Worm (Caenorhabditis elegans) whole organism, late embryonic: Measurements from ENCODE around the gene C04E6.7.

Experiments used
- K09A11.1 ChIP-seq: sonication (generic microtip); optimal IDR thresholded peaks from 2 replicates; lab custom pipeline; 2017; ENCODE audit warnings: antibody characterized with exemption, mild to moderate bottlenecking, missing genetic modification characterization, missing compliant biosample characterization; ENCODE audit not compliant: insufficient read depth
- ceh-14 ChIP-seq: sonication (generic microtip); optimal IDR thresholded peaks from 2 replicates; lab custom pipeline; 2016; ENCODE audit warnings: missing genotype, missing genetic modification characterization, missing compliant biosample characterization
- ceh-2 ChIP-seq: sonication (generic microtip); optimal IDR thresholded peaks from 2 replicates; lab custom pipeline; 2016; ENCODE audit warnings: missing genotype, missing genetic modification characterization, missing compliant biosample characterization
- dmd-4 ChIP-seq: sonication (generic microtip); optimal IDR thresholded peaks from 2 replicates; lab custom pipeline; 2016; ENCODE audit warnings: borderline replicate concordance, missing genetic modification characterization, missing compliant biosample characterization
- elt-2 ChIP-seq: sonication (generic microtip); optimal IDR thresholded peaks from 2 replicates; lab custom pipeline; 2016; ENCODE audit warnings: missing genetic modification reagents, missing genetic modification characterization, missing compliant biosample characterization
- ets-4 ChIP-seq: sonication (generic microtip); optimal IDR thresholded peaks from 2 replicates; lab custom pipeline; 2016; ENCODE audit warnings: missing genetic modification characterization, missing compliant biosample characterization
- eyg-1 ChIP-seq: sonication (generic microtip); optimal IDR thresholded peaks from 2 replicates; lab custom pipeline; 2016; ENCODE audit warnings: missing genotype, missing genetic modification characterization, missing compliant biosample characterization
- fkh-6 ChIP-seq: sonication (generic microtip); optimal IDR thresholded peaks from 2 replicates; lab custom pipeline; 2016; ENCODE audit warnings: missing genetic modification characterization, missing compliant biosample characterization
- mec-3 ChIP-seq: sonication (generic microtip); optimal IDR thresholded peaks from 2 replicates; lab custom pipeline; 2016; ENCODE audit warnings: borderline replicate concordance, missing genetic modification characterization, missing compliant biosample characterization
- nfya-1 ChIP-seq: sonication (generic microtip); optimal IDR thresholded peaks from 2 replicates; lab custom pipeline; 2017; ENCODE audit warnings: missing genetic modification characterization, mild to moderate bottlenecking, missing compliant biosample characterization, antibody characterized with exemption, moderate library complexity
- nhr-232 ChIP-seq: sonication (generic microtip); optimal IDR thresholded peaks from 2 replicates; lab custom pipeline; 2016; ENCODE audit warnings: missing genetic modification characterization, missing compliant biosample characterization
- odd-2 ChIP-seq: sonication (generic microtip); optimal IDR thresholded peaks from 2 replicates; lab custom pipeline; 2017; ENCODE audit warnings: antibody characterized with exemption, mild to moderate bottlenecking, missing genetic modification characterization, missing compliant biosample characterization
- pag-3 ChIP-seq: sonication (generic microtip); optimal IDR thresholded peaks from 2 replicates; lab custom pipeline; 2016; ENCODE audit warnings: missing compliant biosample characterization, missing genetic modification characterization, borderline replicate concordance
- pax-1 ChIP-seq: fragments of 150-350 bp; optimal IDR thresholded peaks from 2 replicates; lab custom pipeline; 2014; ENCODE audit warnings: missing biosample characterization, missing genetic modification characterization
- pha-2 ChIP-seq: sonication (generic microtip); optimal IDR thresholded peaks from 2 replicates; lab custom pipeline; 2017; ENCODE audit warnings: mild to moderate bottlenecking, missing genetic modification characterization, missing compliant biosample characterization
- syd-9 ChIP-seq: sonication (generic microtip); optimal IDR thresholded peaks from 2 replicates; lab custom pipeline; 2016; ENCODE audit warnings: mild to moderate bottlenecking, missing genetic modification characterization, moderate library complexity, missing compliant biosample characterization

Gene C04E6.7

DNA sequence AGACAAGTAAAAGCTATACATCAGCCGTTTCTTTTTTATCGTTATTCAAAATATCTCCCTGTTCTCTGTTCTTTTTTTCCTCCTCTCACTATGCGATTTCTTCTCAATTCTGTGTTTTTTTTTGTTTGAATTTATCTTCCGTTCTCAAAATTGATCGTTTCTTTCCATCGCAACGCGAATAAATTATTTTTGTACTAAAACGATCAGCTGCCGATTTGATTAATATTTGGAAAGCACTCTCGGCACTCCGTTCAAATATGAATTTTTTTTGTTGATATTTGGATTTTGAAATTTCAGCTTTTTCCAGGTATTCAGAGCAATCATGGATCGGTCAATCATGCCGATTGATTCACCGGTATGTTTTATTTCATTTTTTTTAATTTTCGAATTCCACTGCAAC is 50.1 kb downstream of the C04E6.7 start, which contains the start of gene pst-1:
pst-1 (plus strand) TSS at position 301 of the 400 bp plus-strand sequence.
- no peak for TF ChIP-seq dmd-4
- TF ChIP-seq K09A11.1, result no peak
- TF ChIP-seq fkh-6 (tag; lab: Kevin White, UChicago), result no peak
- TF ChIP-seq elt-2 (tag; lab: Kevin White, UChicago), result no peak
- no peak for TF ChIP-seq pax-1
- TF ChIP-seq ets-4 (tag; lab: Kevin White, UChicago), result no peak
- no peak for TF ChIP-seq syd-9 (tag; lab: Kevin White, UChicago)
- TF ChIP-seq odd-2 (tag; lab: Kevin White, UChicago), result no peak
- no peak for TF ChIP-seq mec-3 (tag; lab: Kevin White, UChicago)
- TF ChIP-seq ceh-14 (tag; lab: Kevin White, UChicago), result no peak
- TF ChIP-seq pag-3 (tag; lab: Kevin White, UChicago), result no peak
- no peak for TF ChIP-seq eyg-1 (tag; lab: Kevin White, UChicago)
- TF ChIP-seq ceh-2, result no peak
- no peak for TF ChIP-seq nhr-232 (tag; lab: Kevin White, UChicago)
- TF ChIP-seq pha-2, result no peak
- TF ChIP-seq nfya-1, result no peak
- TF ChIP-seq, all 69 proteins: peak for 0
